Fruit fly (Drosophila melanogaster) whole organism: ENCODE data around the gene Vps39.

Source experiments
- CG8478 ChIP-seq: fragments of >200 bp; optimal IDR thresholded peaks from 2 replicates; lab custom pipeline; 2018; ENCODE audit warnings: inconsistent platforms
- Dll ChIP-seq: fragments of >200 bp; optimal IDR thresholded peaks from 2 replicates; lab custom pipeline; 2017
- EcR ChIP-seq, 2 experiments: fragments of >200 bp; optimal IDR thresholded peaks; 2 replicates each; lab custom pipeline; 2017; ENCODE audit warnings: missing biosample characterization in 2 of 2, missing genetic modification characterization in 2 of 2, missing genetic modification reagents in 2 of 2
- psq ChIP-seq: fragments of >200 bp; optimal IDR thresholded peaks from 2 replicates; lab custom pipeline; 2017
- usp ChIP-seq: fragments of >200 bp; optimal IDR thresholded peaks from 2 replicates; lab custom pipeline; 2017; ENCODE audit warnings: missing biosample characterization, missing genetic modification characterization, mixed read lengths

DNA sequence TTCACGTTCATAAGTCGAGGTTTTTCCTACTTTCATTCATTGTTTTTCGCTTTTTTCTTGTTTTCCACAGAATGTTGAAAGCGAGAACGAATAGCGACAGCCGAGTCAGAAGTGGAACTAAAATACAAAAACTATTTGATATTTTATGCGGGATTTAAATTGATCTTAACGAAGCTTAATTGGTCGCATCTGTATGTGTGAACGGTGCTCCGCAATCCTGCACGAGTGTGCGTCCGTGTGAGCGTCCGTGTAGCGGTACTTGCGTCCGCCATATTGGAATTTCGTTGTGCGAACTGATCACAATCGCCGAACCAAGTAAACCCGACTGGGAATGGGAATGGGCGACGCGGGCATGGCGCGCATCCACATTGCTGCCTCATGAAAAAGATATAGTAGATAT, 42.1 kb downstream of the Vps39 start:
- no peak for TF ChIP-seq psq (lab: Kevin White, UChicago)
- no peak for TF ChIP-seq CG8478 (lab: Kevin White, UChicago)
- TF ChIP-seq EcR (GFP tag; optimal IDR thresholded peaks at IDR 0.05; lab: Kevin White, UChicago): no peak
- TF ChIP-seq usp (GFP tag; lab: Kevin White, UChicago): no peak
- TF ChIP-seq Dll: no peak
